Worm (Caenorhabditis elegans) whole organism, young adult: ENCODE data around the gene twk-20.
A peak's percentile ranks its signal among the peaks of the same experiment; 100 is the strongest.

Experiments
- B0019.2 ChIP-seq: fragments of 200-800 bp; sonication (Bioruptor generic); conservative IDR thresholded peaks from 2 replicates; pipeline ENCODE4 v1.3.6; 2022; ENCODE audit warnings: missing genetic modification reagents, missing genetic modification characterization, missing compliant biosample characterization
- B0336.3 ChIP-seq: fragments of 200-800 bp; sonication (Bioruptor generic); IDR thresholded peaks from 2 replicates; pipeline ENCODE4 v1.3.6; 2022; ENCODE audit warnings: missing genetic modification characterization, missing compliant biosample characterization
- F37B4.10 ChIP-seq: fragments of 200-800 bp; sonication (Bioruptor generic); IDR thresholded peaks from 2 replicates; pipeline ENCODE4 v1.3.6; 2022; ENCODE audit warnings: missing genetic modification characterization, missing compliant biosample characterization
- K11D2.4 ChIP-seq: fragments of 200-800 bp; sonication (Bioruptor generic); IDR thresholded peaks from 2 replicates; pipeline ENCODE4 v1.3.6; 2022; ENCODE audit warnings: missing genetic modification reagents, missing genetic modification characterization, missing compliant biosample characterization
- Y67H2A.10 ChIP-seq: fragments of 200-800 bp; sonication (Bioruptor generic); conservative IDR thresholded peaks from 2 replicates; pipeline ENCODE4 v1.3.6; 2022; ENCODE audit warnings: missing genetic modification reagents, missing genetic modification characterization, missing compliant biosample characterization
- Y79H2A.3 ChIP-seq: fragments of 200-800 bp; sonication (Bioruptor generic); conservative IDR thresholded peaks from 2 replicates; pipeline ENCODE4 v1.3.6; 2022; ENCODE audit warnings: missing genetic modification reagents, missing genetic modification characterization, missing compliant biosample characterization
- Y95B8A.8 ChIP-seq: fragments of 200-800 bp; sonication (Bioruptor generic); IDR thresholded peaks from 2 replicates; pipeline ENCODE4 v1.3.6; 2022; ENCODE audit warnings: missing genetic modification reagents, missing genetic modification characterization, missing compliant biosample characterization
- ZK185.1 ChIP-seq: sonication (generic microtip); optimal IDR thresholded peaks from 2 replicates; lab custom pipeline; 2016; ENCODE audit warnings: mild to moderate bottlenecking, missing genetic modification characterization, missing compliant biosample characterization; ENCODE audit not compliant: poor library complexity, severe bottlenecking
- akir-1 ChIP-seq: fragments of 200-800 bp; sonication (Bioruptor generic); optimal IDR thresholded peaks from 2 replicates; lab custom pipeline; 2018; ENCODE audit warnings: mild to moderate bottlenecking, missing genetic modification characterization, moderate library complexity, missing compliant biosample characterization
- ama-1 ChIP-seq, 3 experiments: fragments of 150-350 bp in 1 of 3; sonication (generic microtip) in 2 of 3; optimal IDR thresholded peaks; 2 replicates each; lab custom pipeline; 2014 to 2018; ENCODE audit warnings: missing biosample characterization in 2 of 3, missing genetic modification characterization in 2 of 3, missing genetic modification reagents in 2 of 3
- atf-7 ChIP-seq: sonication (generic microtip); optimal IDR thresholded peaks from 2 replicates; lab custom pipeline; 2017; ENCODE audit warnings: mild to moderate bottlenecking, missing genetic modification characterization, missing compliant biosample characterization
- attf-5 ChIP-seq: fragments of 200-800 bp; sonication (Bioruptor generic); optimal IDR thresholded peaks from 2 replicates; lab custom pipeline; 2018; ENCODE audit warnings: mild to moderate bottlenecking, missing genetic modification characterization, missing compliant biosample characterization
- attf-6 ChIP-seq: fragments of 200-800 bp; sonication (Bioruptor generic); IDR thresholded peaks from 2 replicates; pipeline ENCODE4 v1.3.6; 2022; ENCODE audit warnings: missing genetic modification reagents, missing genetic modification characterization, missing compliant biosample characterization
- ccch-3 ChIP-seq: fragments of 200-800 bp; sonication (Bioruptor generic); optimal IDR thresholded peaks from 2 replicates; lab custom pipeline; 2018; ENCODE audit warnings: mild to moderate bottlenecking, missing genetic modification characterization, missing compliant biosample characterization
- cebp-1 ChIP-seq, 2 experiments: fragments of 200-800 bp in 1 of 2; sonication (Bioruptor generic) in 1 of 2; sonication (generic microtip) in 1 of 2; IDR thresholded peaks in 1 of 2; optimal IDR thresholded peaks in 1 of 2; 2 replicates each; pipeline versions ENCODE4 v1.3.6 to Lab custom; 2017 to 2022; ENCODE audit warnings: missing compliant biosample characterization in 2 of 2, missing genetic modification characterization in 2 of 2, mild to moderate bottlenecking in 1 of 2, missing genetic modification reagents in 1 of 2, moderate library complexity in 1 of 2
- ceh-27 ChIP-seq: fragments of 200-800 bp; sonication (Bioruptor generic); optimal IDR thresholded peaks from 2 replicates; lab custom pipeline; 2018; ENCODE audit warnings: mild to moderate bottlenecking, missing genetic modification characterization, moderate library complexity, missing compliant biosample characterization
- ceh-79 ChIP-seq: sonication (generic microtip); optimal IDR thresholded peaks from 2 replicates; lab custom pipeline; 2017; ENCODE audit warnings: mild to moderate bottlenecking, missing genetic modification characterization, missing compliant biosample characterization
- chd-7 ChIP-seq: sonication (generic microtip); optimal IDR thresholded peaks from 2 replicates; lab custom pipeline; 2016; ENCODE audit warnings: mild to moderate bottlenecking, missing genetic modification characterization, moderate library complexity, missing compliant biosample characterization
- die-1 ChIP-seq: sonication (generic microtip); optimal IDR thresholded peaks from 2 replicates; lab custom pipeline; 2016; ENCODE audit warnings: missing genotype, mild to moderate bottlenecking, missing genetic modification characterization, missing compliant biosample characterization
- dox-1 ChIP-seq: fragments of 200-800 bp; sonication (Bioruptor generic); IDR thresholded peaks from 2 replicates; pipeline ENCODE4 v1.3.6; 2022; ENCODE audit warnings: missing genetic modification reagents, missing genetic modification characterization, missing compliant biosample characterization
- dpff-1 ChIP-seq: sonication (generic microtip); optimal IDR thresholded peaks from 2 replicates; lab custom pipeline; 2017; ENCODE audit warnings: mild to moderate bottlenecking, missing genetic modification characterization, missing compliant biosample characterization
- efl-1 ChIP-seq: fragments of 150-350 bp; optimal IDR thresholded peaks from 2 replicates; lab custom pipeline; 2014; ENCODE audit warnings: missing biosample characterization, missing genetic modification reagents, missing genetic modification characterization
- egl-44 ChIP-seq: fragments of 200-800 bp; sonication (Bioruptor generic); IDR thresholded peaks from 2 replicates; pipeline ENCODE4 v1.3.6; 2022; ENCODE audit warnings: missing genetic modification reagents, missing genetic modification characterization, missing compliant biosample characterization
- egrh-3 ChIP-seq: fragments of 200-800 bp; sonication (Bioruptor generic); IDR thresholded peaks from 2 replicates; pipeline ENCODE4 v1.3.6; 2022; ENCODE audit warnings: missing genetic modification reagents, missing genetic modification characterization, missing compliant biosample characterization
- him-1 ChIP-seq: sonication (generic microtip); optimal IDR thresholded peaks from 2 replicates; lab custom pipeline; 2016; ENCODE audit warnings: missing genotype, missing genetic modification reagents, missing genetic modification characterization, missing compliant biosample characterization
- hmg-1.2 ChIP-seq: fragments of 200-800 bp; sonication (Bioruptor generic); IDR thresholded peaks from 2 replicates; pipeline ENCODE4 v1.3.6; 2022; ENCODE audit warnings: missing genetic modification reagents, missing genetic modification characterization, missing compliant biosample characterization
- let-607 ChIP-seq, 2 experiments: fragments of 200-800 bp in 1 of 2; sonication (Bioruptor generic) in 1 of 2; sonication (generic microtip) in 1 of 2; optimal IDR thresholded peaks; 2 replicates each; lab custom pipeline; 2016 to 2018; ENCODE audit warnings: mild to moderate bottlenecking in 2 of 2, missing compliant biosample characterization in 2 of 2, missing genetic modification characterization in 2 of 2, moderate library complexity in 2 of 2, missing genotype in 1 of 2
- lir-1 ChIP-seq: fragments of 200-800 bp; sonication (Bioruptor generic); conservative IDR thresholded peaks from 2 replicates; pipeline ENCODE4 v1.3.6; 2022; ENCODE audit warnings: missing genetic modification reagents, missing genetic modification characterization, missing compliant biosample characterization
- lsy-27 ChIP-seq: sonication (generic microtip); optimal IDR thresholded peaks from 2 replicates; lab custom pipeline; 2017; ENCODE audit warnings: missing genetic modification characterization, mild to moderate bottlenecking, missing compliant biosample characterization, antibody characterized with exemption, missing genotype, borderline replicate concordance; ENCODE audit not compliant: insufficient read depth
- madf-6 ChIP-seq: fragments of 200-800 bp; sonication (Bioruptor generic); IDR thresholded peaks from 2 replicates; pipeline ENCODE4 v1.3.6; 2022; ENCODE audit warnings: missing genetic modification reagents, missing genetic modification characterization, missing compliant biosample characterization
- mes-4 ChIP-seq: sonication (generic microtip); optimal IDR thresholded peaks from 2 replicates; lab custom pipeline; 2016; ENCODE audit warnings: missing genotype, missing genetic modification characterization, missing compliant biosample characterization
- nfya-1 ChIP-seq: sonication (generic microtip); optimal IDR thresholded peaks from 2 replicates; lab custom pipeline; 2017; ENCODE audit warnings: antibody characterized with exemption, missing compliant biosample characterization, missing genetic modification characterization, borderline replicate concordance; ENCODE audit not compliant: insufficient read depth
- nfyb-1 ChIP-seq: fragments of 200-800 bp; sonication (Bioruptor generic); IDR thresholded peaks from 2 replicates; pipeline ENCODE4 v1.3.6; 2022; ENCODE audit warnings: missing genetic modification reagents, missing genetic modification characterization, missing compliant biosample characterization
- nhr-80 ChIP-seq: sonication (generic microtip); optimal IDR thresholded peaks from 2 replicates; lab custom pipeline; 2016; ENCODE audit warnings: missing genetic modification characterization, missing compliant biosample characterization
- nhr-90 ChIP-seq: sonication (generic microtip); optimal IDR thresholded peaks from 2 replicates; lab custom pipeline; 2016; ENCODE audit warnings: missing genotype, mild to moderate bottlenecking, missing genetic modification characterization, missing compliant biosample characterization
- repo-1 ChIP-seq: sonication (generic microtip); optimal IDR thresholded peaks from 2 replicates; lab custom pipeline; 2017; ENCODE audit warnings: mild to moderate bottlenecking, missing genetic modification characterization, missing compliant biosample characterization
- sdz-38 ChIP-seq: sonication (generic microtip); optimal IDR thresholded peaks from 2 replicates; lab custom pipeline; 2016; ENCODE audit warnings: missing genotype, missing genetic modification characterization, missing compliant biosample characterization
- tbp1 ChIP-seq: fragments of 200-800 bp; sonication (Bioruptor generic); optimal IDR thresholded peaks from 2 replicates; lab custom pipeline; 2018; ENCODE audit warnings: mild to moderate bottlenecking, missing genetic modification characterization, missing compliant biosample characterization
- unc-62 ChIP-seq: fragments of 150-350 bp; optimal IDR thresholded peaks from 2 replicates; lab custom pipeline; 2014; ENCODE audit warnings: missing biosample characterization, missing genetic modification reagents, missing genetic modification characterization
- zfh-2 ChIP-seq: fragments of 200-800 bp; sonication (Bioruptor generic); conservative IDR thresholded peaks from 2 replicates; pipeline ENCODE4 v1.3.6; 2022; ENCODE audit warnings: missing genetic modification reagents, missing genetic modification characterization, missing compliant biosample characterization
- ztf-18 ChIP-seq: sonication (generic microtip); optimal IDR thresholded peaks from 2 replicates; lab custom pipeline; 2016; ENCODE audit warnings: missing genotype, mild to moderate bottlenecking, missing genetic modification characterization, missing compliant biosample characterization
- ztf-22 ChIP-seq: fragments of 200-800 bp; sonication (Bioruptor generic); optimal IDR thresholded peaks from 2 replicates; lab custom pipeline; 2018; ENCODE audit warnings: mild to moderate bottlenecking, missing genetic modification characterization, moderate library complexity, missing compliant biosample characterization
- ztf-3 ChIP-seq: fragments of 200-800 bp; sonication (Bioruptor generic); optimal IDR thresholded peaks from 2 replicates; lab custom pipeline; 2018; ENCODE audit warnings: mild to moderate bottlenecking, missing genetic modification characterization, missing compliant biosample characterization

Gene twk-20

DNA sequence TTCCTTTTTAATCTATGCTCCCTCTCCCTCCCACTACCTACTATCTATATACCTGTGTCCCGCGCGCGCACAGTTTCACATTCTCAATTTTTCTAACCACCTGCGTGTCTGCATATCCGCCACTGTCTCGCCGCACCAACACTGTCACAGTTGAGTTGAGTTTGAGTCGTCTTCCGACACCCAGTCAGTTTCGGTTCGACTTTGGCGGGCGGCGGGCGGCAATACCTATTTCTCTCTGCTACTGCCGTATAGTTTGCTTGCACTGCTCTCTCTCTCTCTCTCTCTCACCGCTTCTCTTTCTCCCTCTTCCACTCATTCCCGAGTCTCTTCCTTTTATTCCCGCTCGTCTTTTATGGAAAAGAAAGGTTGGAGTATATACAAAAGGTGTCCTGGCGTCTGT, 35.8 kb downstream of the twk-20 start:
- TF ChIP-seq Y67H2A.10 (GFP tag; lab: Robert Waterston, UW) (no peak), repo-1 (tag; lab: Kevin White, UChicago) (no peak), F37B4.10 (GFP tag; lab: Robert Waterston, UW) (no peak), lir-1 (GFP tag; lab: Robert Waterston, UW) (no peak), chd-7 (tag; lab: Kevin White, UChicago) (peak; percentile 35), K11D2.4 (GFP tag; lab: Robert Waterston, UW) (no peak), nhr-80 (peak; percentile 74), him-1 (tag; lab: Kevin White, UChicago) (no peak), dox-1 (GFP tag; lab: Robert Waterston, UW) (peak; percentile 82), madf-6 (peak; percentile 53), ama-1 (optimal IDR thresholded peaks at IDR 0.05; lab: Kevin White, UChicago) (no peak), ama-1 (GFP tag; optimal IDR thresholded peaks at IDR 0.05; lab: Kevin White, UChicago) (no peak), ZK185.1 (tag; lab: Kevin White, UChicago) (no peak), ztf-22 (GFP tag; lab: Kevin White, UChicago) (no peak), B0336.3 (GFP tag; lab: Robert Waterston, UW) (peak; percentile 58; the same call in 1 of the 2 replicates), cebp-1 (GFP tag; IDR thresholded peaks at IDR 0.05; lab: Robert Waterston, UW) (peak; percentile 13; the same call in 1 of the 2 replicates), cebp-1 (tag; optimal IDR thresholded peaks at IDR 0.05; lab: Kevin White, UChicago) (peak; percentile 13), attf-5 (GFP tag; lab: Kevin White, UChicago) (peak; percentile 44), lsy-27 (tag; lab: Kevin White, UChicago) (no peak), Y79H2A.3 (no peak), akir-1 (GFP tag; lab: Kevin White, UChicago) (no peak), nfyb-1 (GFP tag; lab: Robert Waterston, UW) (no peak), egl-44 (GFP tag; lab: Robert Waterston, UW) (peak; percentile 62; the same call in 1 of the 2 replicates), let-607 (tag; optimal IDR thresholded peaks at IDR 0.05; lab: Kevin White, UChicago) (no peak), mes-4 (tag; lab: Kevin White, UChicago) (no peak), ceh-27 (GFP tag; lab: Kevin White, UChicago) (peak; percentile 8), ccch-3 (GFP tag; lab: Kevin White, UChicago) (no peak), B0019.2 (GFP tag; lab: Robert Waterston, UW) (no peak), nfya-1 (tag; lab: Kevin White, UChicago) (no peak), atf-7 (tag; lab: Kevin White, UChicago) (peak; percentile 33), nhr-90 (tag; lab: Kevin White, UChicago) (no peak), attf-6 (no peak), zfh-2 (GFP tag; lab: Robert Waterston, UW) (peak; percentile 88), dpff-1 (no peak), ceh-79 (tag; lab: Kevin White, UChicago) (no peak), egrh-3 (peak; percentile 56; the same call in 1 of the 2 replicates), ztf-18 (tag; lab: Kevin White, UChicago) (peak; percentile 6), Y95B8A.8 (GFP tag; lab: Robert Waterston, UW) (no peak), tbp1 (GFP tag; lab: Kevin White, UChicago) (peak; percentile 28), sdz-38 (tag; lab: Kevin White, UChicago) (no peak), die-1 (peak; percentile 10), hmg-1.2 (peak; percentile 71; the same call in 1 of the 2 replicates), ztf-3 (GFP tag; lab: Kevin White, UChicago) (no peak), efl-1 (GFP tag; lab: Kevin White, UChicago) (peak; percentile 29), unc-62 (GFP tag; lab: Kevin White, UChicago) (peak; percentile 21)
